Fruit fly (Drosophila melanogaster) whole organism, embryonic: Measurements from ENCODE around the gene Ugt35D1.

ENCODE experiments used
- Asciz ChIP-seq: fragments of 200-800 bp; sonication (Bioruptor generic); optimal IDR thresholded peaks from 2 replicates; lab custom pipeline; 2017; ENCODE audit warnings: missing biosample characterization, mild to moderate bottlenecking, missing genetic modification characterization, missing genetic modification reagents
- B-H1 ChIP-seq: fragments of 200-800 bp; sonication (Bioruptor generic); IDR thresholded peaks from 3 replicates; pipeline ENCODE4 v1.3.6; 2022; ENCODE audit warnings: missing biosample characterization, missing genetic modification characterization
- CG1024 ChIP-seq: fragments of 200-800 bp; sonication (Bioruptor generic); IDR thresholded peaks from 2 replicates; pipeline ENCODE4 v1.3.6; 2022; ENCODE audit warnings: missing biosample characterization, missing genetic modification characterization
- CG10366 ChIP-seq: fragments of 200-800 bp; sonication (Bioruptor generic); IDR thresholded peaks from 2 replicates; pipeline ENCODE4 v1.3.6; 2022; ENCODE audit warnings: missing biosample characterization, missing genetic modification characterization
- CG13287 ChIP-seq: fragments of 200-800 bp; sonication (Bioruptor generic); IDR thresholded peaks from 2 replicates; pipeline ENCODE4 v1.3.6; 2022; ENCODE audit warnings: missing biosample characterization, missing genetic modification characterization; ENCODE audit not compliant: partially characterized antibody
- CG15514 ChIP-seq: fragments of 200-800 bp; sonication (Bioruptor generic); optimal IDR thresholded peaks from 3 replicates; lab custom pipeline; 2017; ENCODE audit warnings: missing biosample characterization, missing genetic modification characterization, mild to moderate bottlenecking, moderate library complexity, missing genetic modification reagents
- CG1602 ChIP-seq: fragments of 200-800 bp; sonication (Bioruptor generic); optimal IDR thresholded peaks from 3 replicates; lab custom pipeline; 2016; ENCODE audit warnings: missing biosample characterization, missing genetic modification characterization
- CG16779 ChIP-seq: fragments of 200-800 bp; sonication (Bioruptor generic); IDR thresholded peaks from 2 replicates; pipeline ENCODE4 v1.3.6; 2022; ENCODE audit warnings: missing biosample characterization, missing genetic modification characterization
- CG17186 ChIP-seq: fragments of 200-800 bp; sonication (Bioruptor generic); optimal IDR thresholded peaks from 3 replicates; lab custom pipeline; 2017; ENCODE audit warnings: missing biosample characterization, missing genetic modification reagents, missing genetic modification characterization
- CG17359 ChIP-seq: fragments of 200-800 bp; sonication (Bioruptor generic); optimal IDR thresholded peaks from 3 replicates; lab custom pipeline; 2018; ENCODE audit warnings: missing biosample characterization, mild to moderate bottlenecking, missing genetic modification characterization, moderate library complexity
- CG17829 ChIP-seq: fragments of 200-800 bp; optimal IDR thresholded peaks from 2 replicates; lab custom pipeline; 2019; ENCODE audit warnings: missing biosample characterization, mild to moderate bottlenecking, missing genetic modification characterization, moderate library complexity
- CG30403 ChIP-seq: fragments of 200-800 bp; sonication (Bioruptor generic); optimal IDR thresholded peaks from 3 replicates; lab custom pipeline; 2016; ENCODE audit warnings: missing biosample characterization, missing genetic modification characterization
- CG30431 ChIP-seq: fragments of 200-800 bp; sonication (Bioruptor generic); optimal IDR thresholded peaks from 2 replicates; lab custom pipeline; 2017; ENCODE audit warnings: missing biosample characterization, missing genetic modification characterization
- CG3163 ChIP-seq: fragments of 200-800 bp; sonication (Bioruptor generic); optimal IDR thresholded peaks from 3 replicates; lab custom pipeline; 2016; ENCODE audit warnings: missing biosample characterization, missing genetic modification characterization
- CG33213 ChIP-seq: fragments of 200-800 bp; sonication (Bioruptor generic); optimal IDR thresholded peaks from 3 replicates; lab custom pipeline; 2016; ENCODE audit warnings: missing biosample characterization, missing genetic modification characterization
- CG43689 ChIP-seq: fragments of 200-800 bp; sonication (Bioruptor generic); IDR thresholded peaks from 2 replicates; pipeline ENCODE4 v1.3.6; 2022; ENCODE audit warnings: missing biosample characterization, missing genetic modification characterization
- CG4617 ChIP-seq: fragments of 200-800 bp; sonication (Bioruptor generic); optimal IDR thresholded peaks from 3 replicates; lab custom pipeline; 2016; ENCODE audit warnings: missing biosample characterization, missing genetic modification characterization, borderline replicate concordance
- CG6689 ChIP-seq: fragments of 200-800 bp; sonication (Bioruptor generic); IDR thresholded peaks from 2 replicates; pipeline ENCODE4 v1.3.6; 2022; ENCODE audit warnings: missing biosample characterization, missing genetic modification characterization
- CG6791 ChIP-seq: fragments of 200-800 bp; sonication (Bioruptor generic); IDR thresholded peaks from 3 replicates; pipeline ENCODE4 v1.3.6; 2022; ENCODE audit warnings: missing biosample characterization, missing genetic modification characterization; ENCODE audit not compliant: partially characterized antibody
- CG9215 ChIP-seq: fragments of 200-800 bp; sonication (Bioruptor generic); IDR thresholded peaks from 2 replicates; pipeline ENCODE4 v1.3.6; 2022; ENCODE audit warnings: missing biosample characterization, missing genetic modification characterization
- Deaf1 ChIP-seq: fragments of 200-800 bp; optimal IDR thresholded peaks from 3 replicates; lab custom pipeline; 2019; ENCODE audit warnings: missing biosample characterization, mild to moderate bottlenecking, missing genetic modification characterization, moderate library complexity
- Dp ChIP-seq: fragments of 200-800 bp; sonication (Bioruptor generic); optimal IDR thresholded peaks from 2 replicates; lab custom pipeline; 2018; ENCODE audit warnings: missing biosample characterization, mild to moderate bottlenecking, missing genetic modification characterization, moderate library complexity
- E2f1 ChIP-seq: fragments of 200-800 bp; sonication (Bioruptor generic); IDR thresholded peaks from 2 replicates; pipeline ENCODE4 v1.3.6; 2022; ENCODE audit warnings: missing biosample characterization, missing genetic modification characterization
- ERR ChIP-seq: fragments of 200-800 bp; sonication (Bioruptor generic); optimal IDR thresholded peaks from 2 replicates; lab custom pipeline; 2016; ENCODE audit warnings: missing biosample characterization, missing genetic modification characterization
- Eip74EF ChIP-seq, 2 experiments: fragments of 200-800 bp in 1 of 2; fragments of >200 bp in 1 of 2; sonication (Bioruptor generic) in 1 of 2; optimal IDR thresholded peaks; 2 replicates each; lab custom pipeline; 2017 to 2019; ENCODE audit warnings: missing biosample characterization in 2 of 2, missing genetic modification characterization in 2 of 2, mild to moderate bottlenecking in 1 of 2, moderate library complexity in 1 of 2
- Fer1 ChIP-seq: fragments of 200-800 bp; sonication (Bioruptor generic); optimal IDR thresholded peaks from 2 replicates; lab custom pipeline; 2017; ENCODE audit warnings: missing biosample characterization, mild to moderate bottlenecking, missing genetic modification characterization
- Myb ChIP-seq: fragments of 200-800 bp; sonication (Bioruptor generic); optimal IDR thresholded peaks from 2 replicates; lab custom pipeline; 2016; ENCODE audit warnings: missing biosample characterization, missing genetic modification characterization
- NfI ChIP-seq: fragments of 200-800 bp; sonication (Bioruptor generic); optimal IDR thresholded peaks from 3 replicates; lab custom pipeline; 2018; ENCODE audit warnings: missing biosample characterization, mild to moderate bottlenecking, missing genetic modification characterization, moderate library complexity
- Oaz ChIP-seq: fragments of 200-800 bp; sonication (Bioruptor generic); IDR thresholded peaks from 2 replicates; pipeline ENCODE4 v1.3.6; 2022; ENCODE audit warnings: missing biosample characterization, missing genetic modification characterization
- Sox102F ChIP-seq: fragments of 200-800 bp; sonication (Bioruptor generic); optimal IDR thresholded peaks from 2 replicates; lab custom pipeline; 2018; ENCODE audit warnings: missing biosample characterization, mild to moderate bottlenecking, missing genetic modification characterization, moderate library complexity
- Tbp ChIP-seq: fragments of >200 bp; optimal IDR thresholded peaks from 2 replicates; lab custom pipeline; 2018; ENCODE audit warnings: missing biosample characterization, missing genetic modification characterization
- ara ChIP-seq: fragments of 200-800 bp; sonication (Bioruptor generic); IDR thresholded peaks from 2 replicates; pipeline ENCODE4 v1.3.6; 2022; ENCODE audit warnings: missing biosample characterization, missing genetic modification characterization
- chinmo ChIP-seq: fragments of 200-800 bp; sonication (Bioruptor generic); IDR thresholded peaks from 4 replicates; pipeline ENCODE4 v1.3.6; 2022; ENCODE audit warnings: missing biosample characterization, missing genetic modification characterization; ENCODE audit not compliant: partially characterized antibody
- fu2 ChIP-seq: fragments of 200-800 bp; sonication (Bioruptor generic); optimal IDR thresholded peaks from 2 replicates; lab custom pipeline; 2016; ENCODE audit warnings: missing biosample characterization, missing genetic modification characterization
- gcm ChIP-seq: fragments of 200-800 bp; sonication (Bioruptor generic); optimal IDR thresholded peaks from 2 replicates; lab custom pipeline; 2019; ENCODE audit warnings: missing biosample characterization, mild to moderate bottlenecking, missing genetic modification characterization, moderate library complexity
- grau ChIP-seq: fragments of 200-800 bp; optimal IDR thresholded peaks from 3 replicates; lab custom pipeline; 2019; ENCODE audit warnings: missing biosample characterization, mild to moderate bottlenecking, missing genetic modification characterization, moderate library complexity
- inv ChIP-seq: fragments of 200-800 bp; sonication (Bioruptor generic); IDR thresholded peaks from 2 replicates; pipeline ENCODE4 v1.3.6; 2022; ENCODE audit warnings: missing biosample characterization, missing genetic modification characterization; ENCODE audit not compliant: partially characterized antibody
- pan ChIP-seq, 4 experiments: fragments of >200 bp in 3 of 4; fragments of 200-800 bp in 1 of 4; sonication (Bioruptor generic) in 1 of 4; optimal IDR thresholded peaks in 3 of 4; IDR thresholded peaks in 1 of 4; 2 replicates each; pipeline versions ENCODE4 v1.3.6 to Lab custom; 2017 to 2022; ENCODE audit warnings: missing biosample characterization in 2 of 4, missing genetic modification characterization in 2 of 4, mixed read lengths in 1 of 4
- peb ChIP-seq: fragments of 200-800 bp; sonication (Bioruptor generic); IDR thresholded peaks from 2 replicates; pipeline ENCODE4 v1.3.6; 2022; ENCODE audit warnings: missing biosample characterization, missing genetic modification characterization
- psq ChIP-seq: fragments of 200-800 bp; sonication (Bioruptor generic); optimal IDR thresholded peaks from 2 replicates; lab custom pipeline; 2017; ENCODE audit warnings: missing biosample characterization, missing genetic modification characterization
- rib ChIP-seq: fragments of 200-800 bp; sonication (Bioruptor generic); IDR thresholded peaks from 2 replicates; pipeline ENCODE4 v1.3.6; 2022; ENCODE audit warnings: missing biosample characterization, missing genetic modification characterization
- sd ChIP-seq: fragments of 200-800 bp; sonication (Bioruptor generic); optimal IDR thresholded peaks from 3 replicates; lab custom pipeline; 2018; ENCODE audit warnings: missing biosample characterization, mild to moderate bottlenecking, missing genetic modification characterization, moderate library complexity
- sima ChIP-seq: fragments of 200-800 bp; sonication (Bioruptor generic); optimal IDR thresholded peaks from 2 replicates; lab custom pipeline; 2016; ENCODE audit warnings: missing biosample characterization, missing genetic modification characterization
- sr ChIP-seq: fragments of 200-800 bp; sonication (Bioruptor generic); IDR thresholded peaks from 3 replicates; pipeline ENCODE4 v1.3.6; 2022; ENCODE audit warnings: missing biosample characterization, missing genetic modification characterization
- stwl ChIP-seq: fragments of 200-800 bp; sonication (Bioruptor generic); optimal IDR thresholded peaks from 3 replicates; lab custom pipeline; 2018; ENCODE audit warnings: missing biosample characterization, mild to moderate bottlenecking, missing genetic modification characterization, moderate library complexity
- tin ChIP-seq: fragments of 200-800 bp; sonication (Bioruptor generic); optimal IDR thresholded peaks from 3 replicates; lab custom pipeline; 2016; ENCODE audit warnings: missing biosample characterization, missing genetic modification characterization
- tup ChIP-seq: fragments of 200-800 bp; sonication (Bioruptor generic); optimal IDR thresholded peaks from 2 replicates; lab custom pipeline; 2016; ENCODE audit warnings: missing biosample characterization, mild to moderate bottlenecking, missing genetic modification characterization, moderate library complexity
- unc-4 ChIP-seq: fragments of 200-800 bp; sonication (Bioruptor generic); IDR thresholded peaks from 2 replicates; pipeline ENCODE4 v1.3.6; 2022; ENCODE audit warnings: missing biosample characterization, missing genetic modification characterization; ENCODE audit not compliant: partially characterized antibody
- wor ChIP-seq: fragments of 200-800 bp; sonication (Bioruptor generic); IDR thresholded peaks from 2 replicates; pipeline ENCODE4 v1.3.6; 2022; ENCODE audit warnings: missing biosample characterization, missing genetic modification characterization
- z ChIP-seq: fragments of 200-800 bp; sonication (Bioruptor generic); IDR thresholded peaks from 3 replicates; pipeline ENCODE4 v1.3.6; 2022; ENCODE audit warnings: missing biosample characterization, missing genetic modification characterization
- zen ChIP-seq: fragments of 200-800 bp; sonication (Bioruptor generic); optimal IDR thresholded peaks from 3 replicates; lab custom pipeline; 2018; ENCODE audit warnings: missing biosample characterization, mild to moderate bottlenecking, missing genetic modification characterization, moderate library complexity

Gene Ugt35D1

dm6 chr3R:31438856-31439255 is 43.8 kb upstream of the Ugt35D1 start:
- TF ChIP-seq CG1602 (GFP tag; lab: Kevin White, UChicago), result no peak
- TF ChIP-seq Eip74EF (GFP tag; optimal IDR thresholded peaks at IDR 0.05; lab: Kevin White, UChicago), result no peak
- TF ChIP-seq Tbp (GFP tag; lab: Kevin White, UChicago), result no peak
- TF ChIP-seq CG17829 (tag; lab: Kevin White, UChicago), result no peak
- TF ChIP-seq CG15514, result no peak
- no peak for TF ChIP-seq CG10366 (GFP tag; lab: Robert Waterston, UW)
- no peak for TF ChIP-seq ara
- TF ChIP-seq CG17359 (tag; lab: Kevin White, UChicago), result no peak
- no peak for TF ChIP-seq stwl (tag; lab: Kevin White, UChicago)
- TF ChIP-seq CG33213 (GFP tag; lab: Kevin White, UChicago), result no peak
- no peak for TF ChIP-seq Dp (GFP tag; lab: Kevin White, UChicago)
- TF ChIP-seq pan (optimal IDR thresholded peaks at IDR 0.05; lab: Kevin White, UChicago), result no peak
- TF ChIP-seq pan (GFP tag; optimal IDR thresholded peaks at IDR 0.05 in 1 of 2, IDR thresholded peaks at IDR 0.05 in 1 of 2), result peak in 1 of 2 experiments; percentile 20
- TF ChIP-seq ERR (GFP tag; lab: Kevin White, UChicago), result no peak
- no peak for TF ChIP-seq CG30403
- TF ChIP-seq fu2, result no peak
- TF ChIP-seq NfI (GFP tag; lab: Kevin White, UChicago), result no peak
- no peak for TF ChIP-seq gcm
- TF ChIP-seq CG6791, result no peak
- TF ChIP-seq Myb (GFP tag; lab: Kevin White, UChicago), result no peak
- peak; percentile 3 for TF ChIP-seq Deaf1 (tag; lab: Kevin White, UChicago)
- no peak for TF ChIP-seq CG1024 (GFP tag; lab: Robert Waterston, UW)
- TF ChIP-seq chinmo (GFP tag; lab: Robert Waterston, UW), result 0 out of 4 replicates have a peak, but pooled peaks have one; percentile 17
- no peak for TF ChIP-seq CG3163 (GFP tag; lab: Kevin White, UChicago)
- TF ChIP-seq Sox102F (GFP tag; lab: Kevin White, UChicago), result no peak
- TF ChIP-seq grau (tag; lab: Kevin White, UChicago), result no peak
- TF ChIP-seq psq, result no peak
- no peak for TF ChIP-seq B-H1 (GFP tag; lab: Robert Waterston, UW)
- TF ChIP-seq inv (GFP tag; lab: Robert Waterston, UW), result no peak
- no peak for TF ChIP-seq CG4617 (GFP tag; lab: Kevin White, UChicago)
- peak; percentile 56; the same call in 1 of the 3 replicates for TF ChIP-seq sr (GFP tag; lab: Robert Waterston, UW)
- no peak for TF ChIP-seq CG6689 (GFP tag; lab: Robert Waterston, UW)
- no peak for TF ChIP-seq Fer1 (GFP tag; lab: Kevin White, UChicago)
- TF ChIP-seq CG17186 (GFP tag; lab: Kevin White, UChicago), result no peak
- TF ChIP-seq unc-4 (GFP tag; lab: Robert Waterston, UW), result no peak
- no peak for TF ChIP-seq E2f1 (GFP tag; lab: Robert Waterston, UW)
- TF ChIP-seq Asciz, result no peak
- TF ChIP-seq z (GFP tag; lab: Robert Waterston, UW), result no peak
- TF ChIP-seq CG13287 (GFP tag; lab: Robert Waterston, UW), result no peak
- peak; percentile 11 for TF ChIP-seq sd (tag; lab: Kevin White, UChicago)
- no peak for TF ChIP-seq CG43689
- no peak for TF ChIP-seq wor (GFP tag; lab: Robert Waterston, UW)
- TF ChIP-seq tup, result no peak
- TF ChIP-seq tin, result no peak
- no peak for TF ChIP-seq CG16779 (GFP tag; lab: Robert Waterston, UW)
- no peak for TF ChIP-seq peb (GFP tag; lab: Robert Waterston, UW)
- no peak for TF ChIP-seq zen (tag; lab: Kevin White, UChicago)
- TF ChIP-seq CG9215 (GFP tag; lab: Robert Waterston, UW), result no peak
- TF ChIP-seq rib (GFP tag; lab: Robert Waterston, UW), result no peak
- TF ChIP-seq Oaz, result no peak
- TF ChIP-seq CG30431 (GFP tag; lab: Kevin White, UChicago), result no peak
- no peak for TF ChIP-seq sima (GFP tag; lab: Kevin White, UChicago)
